Worm (Caenorhabditis elegans) whole organism, L4 larva: ENCODE results near the gene wdfy-3.

Experiments used
- ZK546.5 ChIP-seq, 2 experiments: sonication (generic microtip); optimal IDR thresholded peaks; 2 replicates each; lab custom pipeline; 2017; ENCODE audit warnings: missing biosample characterization in 2 of 2, missing genetic modification characterization in 2 of 2
- aly-2 ChIP-seq: sonication (generic microtip); optimal IDR thresholded peaks from 2 replicates; lab custom pipeline; 2018; ENCODE audit warnings: missing biosample characterization, missing genetic modification characterization
- ama-1 ChIP-seq: fragments of 150-350 bp; optimal IDR thresholded peaks from 2 replicates; lab custom pipeline; 2014; ENCODE audit warnings: inconsistent platforms, mixed read lengths
- ceh-82 ChIP-seq: sonication (generic microtip); optimal IDR thresholded peaks from 2 replicates; lab custom pipeline; 2017; ENCODE audit warnings: missing biosample characterization, missing genetic modification characterization
- hmg-1.1 ChIP-seq: fragments of 200-800 bp; sonication (Bioruptor generic); IDR thresholded peaks from 2 replicates; pipeline ENCODE4 v1.3.6; 2022; ENCODE audit warnings: missing genetic modification reagents, missing genetic modification characterization, missing compliant biosample characterization
- lin-13 ChIP-seq: fragments of 150-350 bp; optimal IDR thresholded peaks from 2 replicates; lab custom pipeline; 2014; ENCODE audit warnings: missing biosample characterization, missing genetic modification reagents, missing genetic modification characterization
- lsy-2 ChIP-seq, 2 experiments: fragments of 150-350 bp in 1 of 2; sonication (generic microtip) in 1 of 2; optimal IDR thresholded peaks; 2 replicates each; lab custom pipeline; 2014 to 2017; ENCODE audit warnings: missing biosample characterization in 2 of 2, missing genetic modification characterization in 2 of 2
- nhr-102 ChIP-seq: sonication (generic microtip); optimal IDR thresholded peaks from 2 replicates; lab custom pipeline; 2016; ENCODE audit warnings: mild to moderate bottlenecking, missing genetic modification characterization, moderate library complexity, missing compliant biosample characterization
- nhr-11 ChIP-seq: fragments of 150-350 bp; optimal IDR thresholded peaks from 2 replicates; lab custom pipeline; 2014; ENCODE audit warnings: missing biosample characterization, missing genetic modification characterization
- tag-97 ChIP-seq: fragments of 200-800 bp; sonication (Bioruptor generic); IDR thresholded peaks from 2 replicates; pipeline ENCODE4 v1.3.6; 2022; ENCODE audit warnings: missing genetic modification characterization, missing compliant biosample characterization
- unc-62 ChIP-seq, 3 experiments: fragments of 150-350 bp in 1 of 3; sonication (generic microtip); optimal IDR thresholded peaks in 2 of 3; peaks in 1 of 3; 1 replicate in 1 of 3; 2 replicates in 2 of 3; lab custom pipeline; 2014 to 2017; ENCODE audit warnings: missing biosample characterization in 3 of 3, missing genetic modification characterization in 3 of 3, missing genetic modification reagents in 3 of 3, missing genotype in 1 of 3
- zag-1 ChIP-seq: fragments of 150-350 bp; optimal IDR thresholded peaks from 2 replicates; lab custom pipeline; 2014; ENCODE audit warnings: missing biosample characterization, missing genetic modification characterization
- ztf-11 ChIP-seq: fragments of 150-350 bp; optimal IDR thresholded peaks from 2 replicates; lab custom pipeline; 2014; ENCODE audit warnings: missing biosample characterization, missing genetic modification characterization

DNA sequence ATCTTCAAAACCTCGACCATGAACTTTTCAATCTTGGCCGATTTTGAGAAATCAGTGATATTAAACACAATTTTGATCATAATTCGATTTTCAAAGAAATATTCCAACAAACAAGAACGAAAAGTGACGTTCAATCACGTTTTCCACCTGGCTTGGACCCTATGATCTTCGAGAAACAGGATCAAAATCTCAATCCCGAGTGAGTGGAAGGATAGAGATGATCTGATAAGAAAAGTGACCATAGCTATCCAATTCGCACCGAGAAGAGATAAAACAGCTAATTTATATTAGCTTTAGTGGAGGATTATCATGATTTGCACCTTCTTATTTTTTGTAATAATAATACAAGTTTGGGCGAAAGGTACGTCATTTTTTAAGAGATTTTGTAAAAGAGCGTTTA, 67.9 kb downstream of the wdfy-3 start, which contains the start of gene T23F6.2:
- TF ChIP-seq aly-2 (tag; lab: Kevin White, UChicago), result no peak
- TF ChIP-seq nhr-102 (tag; lab: Kevin White, UChicago), result no peak
- TF ChIP-seq zag-1 (tag; lab: Kevin White, UChicago), result no peak
- TF ChIP-seq ZK546.5 (tag; optimal IDR thresholded peaks at IDR 0.05; lab: Kevin White, UChicago), result no peak
- TF ChIP-seq tag-97 (GFP tag; lab: Robert Waterston, UW), result no peak
- no peak for TF ChIP-seq unc-62 (GFP tag; optimal IDR thresholded peaks at IDR 0.05 in 1 of 2; lab: Kevin White, UChicago)
- no peak for TF ChIP-seq unc-62 (tag; optimal IDR thresholded peaks at IDR 0.05; lab: Kevin White, UChicago)
- no peak for TF ChIP-seq lin-13
- no peak for TF ChIP-seq ceh-82
- no peak for TF ChIP-seq ama-1 (lab: Kevin White, UChicago)
- TF ChIP-seq nhr-11, result no peak
- no peak for TF ChIP-seq hmg-1.1 (GFP tag; lab: Robert Waterston, UW)
- TF ChIP-seq lsy-2 (tag; optimal IDR thresholded peaks at IDR 0.05; lab: Kevin White, UChicago), result no peak
- TF ChIP-seq ztf-11 (tag; lab: Kevin White, UChicago), result no peak
